Worm (Caenorhabditis elegans): Measurements from ENCODE around the gene ampd-1.

ampd-1 gene

ce11 chrII:5246791-5247361, 43.8 kb downstream of the ampd-1 start, which contains the start of gene ptr-6:
Gene ptr-6, minus strand, starts transcription at chrII:5246837.
- no peak for TF ChIP-seq ref-1 (GFP tag; conservative IDR thresholded peaks at IDR 0.05)
- TF ChIP-seq T22C8.4 (GFP tag; IDR thresholded peaks at IDR 0.05): no peak
- TF ChIP-seq ztf-29 (GFP tag; IDR thresholded peaks at IDR 0.05): no peak
- TF ChIP-seq cog-1 (tag; optimal IDR thresholded peaks at IDR 0.05): no peak
- TF ChIP-seq flt-1 (GFP tag; IDR thresholded peaks at IDR 0.05): no peak
- no peak for TF ChIP-seq klf-2 (GFP tag; conservative IDR thresholded peaks at IDR 0.05)
- TF ChIP-seq ztf-23 (GFP tag; IDR thresholded peaks at IDR 0.05): no peak

- TF ChIP-seq T22C8.4 (GFP tag; IDR thresholded peaks at IDR 0.05) (no peak), ztf-23 (GFP tag; IDR thresholded peaks at IDR 0.05) (no peak), tab-1 (GFP tag; IDR thresholded peaks at IDR 0.05) (no peak), flt-1 (GFP tag; IDR thresholded peaks at IDR 0.05) (no peak), klf-2 (GFP tag; conservative IDR thresholded peaks at IDR 0.05) (no peak), cog-1 (tag; optimal IDR thresholded peaks at IDR 0.05) (no peak), med-1 (GFP tag; optimal IDR thresholded peaks at IDR 0.05; ENCODE audit: insufficient read depth) (no peak), ref-1 (GFP tag; conservative IDR thresholded peaks at IDR 0.05) (no peak), ztf-29 (GFP tag; IDR thresholded peaks at IDR 0.05) (no peak)
These were observed 52.3 kb downstream of the ampd-1 start, which contains the start of gene frpr-4 for ce11 chrII:5255435-5255834. Gene frpr-4, minus strand, starts transcription at chrII:5255535.

Measured in whole organism, midembryonic.